Worm (Caenorhabditis elegans) whole organism, L1 larva: ENCODE data around the gene clec-7.

Source experiments
- alr-1 ChIP-seq: fragments of 200-800 bp; sonication (Bioruptor generic); optimal IDR thresholded peaks from 2 replicates; lab custom pipeline; 2018; ENCODE audit warnings: borderline replicate concordance, mild to moderate bottlenecking, missing genetic modification characterization, missing compliant biosample characterization
- ceh-82 ChIP-seq, 3 experiments: fragments of 150-350 bp in 1 of 3; sonication (generic microtip) in 2 of 3; optimal IDR thresholded peaks; 2 replicates each; lab custom pipeline; 2014 to 2017; ENCODE audit warnings: missing biosample characterization in 3 of 3, missing genetic modification characterization in 3 of 3
- efl-3 ChIP-seq: fragments of 200-800 bp; sonication (Bioruptor generic); optimal IDR thresholded peaks from 2 replicates; lab custom pipeline; 2018; ENCODE audit warnings: mild to moderate bottlenecking, missing genetic modification characterization, missing compliant biosample characterization
- lin-13 ChIP-seq: fragments of 150-350 bp; optimal IDR thresholded peaks from 2 replicates; lab custom pipeline; 2014; ENCODE audit warnings: missing biosample characterization, missing genetic modification reagents, missing genetic modification characterization
- lsy-2 ChIP-seq, 2 experiments: fragments of 150-350 bp; optimal IDR thresholded peaks; 2 replicates each; lab custom pipeline; 2014; ENCODE audit warnings: missing biosample characterization in 2 of 2, missing genetic modification characterization in 2 of 2
- nhr-237 ChIP-seq: fragments of 150-350 bp; optimal IDR thresholded peaks from 2 replicates; lab custom pipeline; 2014; ENCODE audit warnings: missing biosample characterization, missing genetic modification characterization
- nhr-47 ChIP-seq: sonication (generic microtip); optimal IDR thresholded peaks from 2 replicates; lab custom pipeline; 2016; ENCODE audit warnings: mild to moderate bottlenecking, missing genetic modification characterization, moderate library complexity, missing compliant biosample characterization
- nhr-76 ChIP-seq: sonication (generic microtip); optimal IDR thresholded peaks from 2 replicates; lab custom pipeline; 2017; ENCODE audit warnings: missing biosample characterization, missing genetic modification characterization
- nhr-77 ChIP-seq: fragments of 150-350 bp; optimal IDR thresholded peaks from 2 replicates; lab custom pipeline; 2014; ENCODE audit warnings: missing biosample characterization, missing genetic modification characterization
- pag-3 ChIP-seq: sonication (generic microtip); optimal IDR thresholded peaks from 2 replicates; lab custom pipeline; 2017; ENCODE audit warnings: missing genetic modification characterization, mild to moderate bottlenecking, missing compliant biosample characterization, antibody characterized with exemption, borderline replicate concordance; ENCODE audit not compliant: insufficient read depth
- pqm-1 ChIP-seq: sonication (generic microtip); optimal IDR thresholded peaks from 3 replicates; lab custom pipeline; 2017; ENCODE audit warnings: missing biosample characterization, missing genetic modification characterization
- tbx-2 ChIP-seq: sonication (generic microtip); optimal IDR thresholded peaks from 2 replicates; lab custom pipeline; 2016; ENCODE audit warnings: missing genetic modification characterization, missing compliant biosample characterization
- tlp-1 ChIP-seq: fragments of 150-350 bp; optimal IDR thresholded peaks from 2 replicates; lab custom pipeline; 2014; ENCODE audit warnings: missing biosample characterization, missing genetic modification characterization

- no peak for TF ChIP-seq nhr-76 (tag; lab: Kevin White, UChicago)
- TF ChIP-seq tlp-1 (tag; lab: Kevin White, UChicago): no peak
- TF ChIP-seq efl-3 (GFP tag; lab: Kevin White, UChicago): no peak
- no peak for TF ChIP-seq pqm-1 (tag; lab: Kevin White, UChicago)
- no peak for TF ChIP-seq nhr-77 (tag; lab: Kevin White, UChicago)
- no peak for TF ChIP-seq nhr-47
- no peak for TF ChIP-seq alr-1 (tag; lab: Kevin White, UChicago)
- TF ChIP-seq ceh-82 (tag; optimal IDR thresholded peaks at IDR 0.05; lab: Kevin White, UChicago): no peak
- no peak for TF ChIP-seq lin-13 (GFP tag; lab: Kevin White, UChicago)
- no peak for TF ChIP-seq pag-3
- TF ChIP-seq nhr-237: no peak
- no peak for TF ChIP-seq lsy-2 (tag; optimal IDR thresholded peaks at IDR 0.05; lab: Kevin White, UChicago)
- no peak for TF ChIP-seq tbx-2 (tag; lab: Kevin White, UChicago)
Measured at ce11 chrV:7320909-7321308, 7.3 kb upstream of the clec-7 start, which contains the start of gene lmd-4.
